Fruit fly (Drosophila melanogaster): ENCODE data around the gene MtnE.

DNA sequence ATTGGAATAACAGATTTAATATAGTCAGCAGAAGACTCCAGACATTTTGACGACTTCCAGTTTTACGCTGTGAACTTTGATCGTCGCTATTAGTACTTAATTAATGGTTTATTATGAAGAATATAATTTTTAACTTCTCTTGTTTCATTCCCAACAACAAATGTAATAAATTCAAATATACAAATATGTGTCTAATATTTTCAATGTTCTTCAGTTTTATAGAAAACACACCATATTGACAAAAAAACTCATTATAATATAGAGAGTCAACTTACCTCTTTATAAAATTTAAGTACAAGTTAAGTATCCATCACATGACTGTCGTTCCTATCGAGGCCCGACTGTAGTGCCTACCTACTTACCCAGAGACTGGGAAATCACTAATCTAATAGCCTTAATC lies 38.8 kb upstream of the MtnE start:
- no peak for TF ChIP-seq psq (optimal IDR thresholded peaks at IDR 0.05)
- no peak for TF ChIP-seq h (optimal IDR thresholded peaks at IDR 0.05)
- TF ChIP-seq ttk (optimal IDR thresholded peaks at IDR 0.05): no peak
